Worm (Caenorhabditis elegans) whole organism, L4 larva: Measurements from ENCODE around the gene F01F1.3.
A peak's percentile ranks its signal among the peaks of the same experiment; 100 is the strongest.

ENCODE experiments used
- F10B5.3 ChIP-seq: sonication (generic microtip); optimal IDR thresholded peaks from 2 replicates; lab custom pipeline; 2016; ENCODE audit warnings: mild to moderate bottlenecking, missing genetic modification characterization, missing compliant biosample characterization
- F26F4.8 ChIP-seq: fragments of 200-800 bp; sonication (Bioruptor generic); conservative IDR thresholded peaks from 2 replicates; pipeline ENCODE4 v1.3.6; 2022; ENCODE audit warnings: missing genetic modification characterization, missing compliant biosample characterization
- R02D3.7 ChIP-seq: fragments of 150-350 bp; sonication (generic microtip); optimal IDR thresholded peaks from 3 replicates; lab custom pipeline; 2014; ENCODE audit warnings: missing biosample characterization, missing genetic modification characterization
- T20F7.1 ChIP-seq: fragments of 200-800 bp; sonication (Bioruptor generic); optimal IDR thresholded peaks from 2 replicates; lab custom pipeline; 2018; ENCODE audit warnings: mild to moderate bottlenecking, missing genetic modification characterization, missing compliant biosample characterization
- T26A8.4 ChIP-seq: fragments of 200-800 bp; sonication (Bioruptor generic); IDR thresholded peaks from 2 replicates; pipeline ENCODE4 v1.3.6; 2022; ENCODE audit warnings: missing genetic modification characterization, missing compliant biosample characterization
- Y5F2A.4 ChIP-seq: fragments of 200-800 bp; sonication (Bioruptor generic); optimal IDR thresholded peaks from 2 replicates; lab custom pipeline; 2018; ENCODE audit warnings: mild to moderate bottlenecking, missing genetic modification characterization, missing compliant biosample characterization
- Y75B8A.6 ChIP-seq: fragments of 200-800 bp; sonication (Bioruptor generic); IDR thresholded peaks from 2 replicates; pipeline ENCODE4 v1.3.6; 2022; ENCODE audit warnings: missing genetic modification reagents, missing genetic modification characterization, missing compliant biosample characterization
- ZK337.2 ChIP-seq: fragments of 200-800 bp; sonication (Bioruptor generic); IDR thresholded peaks from 2 replicates; pipeline ENCODE4 v1.3.6; 2022; ENCODE audit warnings: missing genetic modification reagents, missing genetic modification characterization, missing compliant biosample characterization
- ceh-20 ChIP-seq: fragments of 200-800 bp; sonication (Bioruptor generic); IDR thresholded peaks from 2 replicates; pipeline ENCODE4 v1.3.6; 2022; ENCODE audit warnings: missing genetic modification reagents, missing genetic modification characterization, missing compliant biosample characterization
- cey-2 ChIP-seq: sonication (generic microtip); optimal IDR thresholded peaks from 3 replicates; lab custom pipeline; 2017; ENCODE audit warnings: missing genetic modification characterization, mild to moderate bottlenecking, missing compliant biosample characterization, antibody characterized with exemption, borderline replicate concordance; ENCODE audit not compliant: insufficient read depth
- daf-16 ChIP-seq, 3 experiments: sonication (generic microtip); optimal IDR thresholded peaks; 2 replicates each; lab custom pipeline; 2016 to 2017; ENCODE audit warnings: missing genetic modification characterization in 3 of 3, missing genetic modification reagents in 3 of 3, mild to moderate bottlenecking in 2 of 3, missing compliant biosample characterization in 2 of 3, missing biosample characterization in 1 of 3, moderate library complexity in 1 of 3
- daf-19 ChIP-seq: fragments of 200-800 bp; sonication (Bioruptor generic); conservative IDR thresholded peaks from 2 replicates; pipeline ENCODE4 v1.3.6; 2022; ENCODE audit warnings: missing genetic modification characterization, missing compliant biosample characterization
- dpl-1 ChIP-seq: fragments of 150-350 bp; optimal IDR thresholded peaks from 2 replicates; lab custom pipeline; 2014; ENCODE audit warnings: missing biosample characterization, missing genetic modification reagents, missing genetic modification characterization
- duxl-1 ChIP-seq: sonication (generic microtip); optimal IDR thresholded peaks from 2 replicates; lab custom pipeline; 2016; ENCODE audit warnings: mild to moderate bottlenecking, missing genetic modification characterization, moderate library complexity, missing compliant biosample characterization; ENCODE audit not compliant: poor library complexity
- dve-1 ChIP-seq: sonication (generic microtip); optimal IDR thresholded peaks from 2 replicates; lab custom pipeline; 2017; ENCODE audit warnings: antibody characterized with exemption, mild to moderate bottlenecking, missing genetic modification characterization, missing compliant biosample characterization; ENCODE audit not compliant: insufficient read depth
- egl-43 ChIP-seq: fragments of 200-800 bp; sonication (Bioruptor generic); IDR thresholded peaks from 2 replicates; pipeline ENCODE4 v1.3.6; 2022; ENCODE audit warnings: missing genetic modification reagents, missing genetic modification characterization, missing compliant biosample characterization
- fos-1 ChIP-seq: fragments of 150-350 bp; optimal IDR thresholded peaks from 2 replicates; lab custom pipeline; 2014; ENCODE audit warnings: missing biosample characterization, missing genetic modification characterization
- hif-1 ChIP-seq, 2 experiments: sonication (generic microtip); optimal IDR thresholded peaks; 2 replicates each; lab custom pipeline; 2016 to 2017; ENCODE audit warnings: missing compliant biosample characterization in 2 of 2, missing genetic modification characterization in 2 of 2, missing genetic modification reagents in 2 of 2, missing genotype in 2 of 2, mild to moderate bottlenecking in 1 of 2
- hlh-30 ChIP-seq: sonication (generic microtip); optimal IDR thresholded peaks from 2 replicates; lab custom pipeline; 2017; ENCODE audit warnings: antibody characterized with exemption, mild to moderate bottlenecking, missing genetic modification characterization, missing compliant biosample characterization; ENCODE audit not compliant: insufficient read depth
- lim-7 ChIP-seq: fragments of 200-800 bp; sonication (Bioruptor generic); IDR thresholded peaks from 2 replicates; pipeline ENCODE4 v1.3.6; 2022; ENCODE audit warnings: missing genetic modification characterization, missing compliant biosample characterization
- lin-13 ChIP-seq: fragments of 150-350 bp; optimal IDR thresholded peaks from 2 replicates; lab custom pipeline; 2014; ENCODE audit warnings: missing biosample characterization, missing genetic modification reagents, missing genetic modification characterization
- lin-38 ChIP-seq: fragments of 200-800 bp; sonication (Bioruptor generic); IDR thresholded peaks from 2 replicates; pipeline ENCODE4 v1.3.6; 2022; ENCODE audit warnings: missing genetic modification reagents, missing genetic modification characterization, missing compliant biosample characterization
- lin-39 ChIP-seq: fragments of 150-350 bp; optimal IDR thresholded peaks from 2 replicates; lab custom pipeline; 2014; ENCODE audit warnings: missing biosample characterization, missing genetic modification reagents, missing genetic modification characterization
- lir-3 ChIP-seq: sonication (generic microtip); optimal IDR thresholded peaks from 2 replicates; lab custom pipeline; 2016; ENCODE audit warnings: mild to moderate bottlenecking, missing genetic modification characterization, missing compliant biosample characterization
- madf-5 ChIP-seq, 2 experiments: fragments of 200-800 bp; sonication (Bioruptor generic); IDR thresholded peaks; 2 replicates each; pipeline ENCODE4 v1.3.6; 2022; ENCODE audit warnings: missing compliant biosample characterization in 2 of 2, missing genetic modification characterization in 2 of 2
- madf-9 ChIP-seq: fragments of 200-800 bp; sonication (Bioruptor generic); conservative IDR thresholded peaks from 2 replicates; pipeline ENCODE4 v1.3.6; 2022; ENCODE audit warnings: missing genetic modification reagents, missing genetic modification characterization, missing compliant biosample characterization
- mdt-29 ChIP-seq: fragments of 200-800 bp; sonication (Bioruptor generic); IDR thresholded peaks from 2 replicates; pipeline ENCODE4 v1.3.6; 2022; ENCODE audit warnings: missing genetic modification reagents, missing genetic modification characterization, missing compliant biosample characterization
- mep-1 ChIP-seq: fragments of 150-350 bp; sonication (generic microtip); optimal IDR thresholded peaks from 3 replicates; lab custom pipeline; 2014; ENCODE audit warnings: missing biosample characterization, missing genetic modification characterization
- mes-2 ChIP-seq: sonication (generic microtip); optimal IDR thresholded peaks from 2 replicates; lab custom pipeline; 2016; ENCODE audit warnings: missing genotype, mild to moderate bottlenecking, missing genetic modification characterization, missing compliant biosample characterization; ENCODE audit not compliant: poor library complexity, severe bottlenecking
- mxl-2 ChIP-seq: fragments of 200-800 bp; sonication (Bioruptor generic); conservative IDR thresholded peaks from 2 replicates; pipeline ENCODE4 v1.3.6; 2022; ENCODE audit warnings: missing genetic modification reagents, missing genetic modification characterization, missing compliant biosample characterization
- mxl-3 ChIP-seq: fragments of 200-800 bp; sonication (Bioruptor generic); optimal IDR thresholded peaks from 2 replicates; lab custom pipeline; 2018; ENCODE audit warnings: mild to moderate bottlenecking, missing genetic modification characterization, missing compliant biosample characterization
- nhr-102 ChIP-seq: sonication (generic microtip); optimal IDR thresholded peaks from 2 replicates; lab custom pipeline; 2016; ENCODE audit warnings: mild to moderate bottlenecking, missing genetic modification characterization, moderate library complexity, missing compliant biosample characterization
- nhr-237 ChIP-seq: sonication (generic microtip); optimal IDR thresholded peaks from 2 replicates; lab custom pipeline; 2017; ENCODE audit warnings: missing biosample characterization, missing genetic modification characterization
- nhr-28 ChIP-seq: fragments of 150-350 bp; optimal IDR thresholded peaks from 2 replicates; lab custom pipeline; 2014; ENCODE audit warnings: missing biosample characterization, missing genetic modification characterization
- nhr-76 ChIP-seq: fragments of 150-350 bp; optimal IDR thresholded peaks from 2 replicates; lab custom pipeline; 2014; ENCODE audit warnings: missing biosample characterization, missing genetic modification characterization
- pqm-1 ChIP-seq: sonication (generic microtip); optimal IDR thresholded peaks from 2 replicates; lab custom pipeline; 2017; ENCODE audit warnings: missing biosample characterization, missing genetic modification characterization
- rbr-2 ChIP-seq: sonication (generic microtip); optimal IDR thresholded peaks from 2 replicates; lab custom pipeline; 2016; ENCODE audit warnings: missing genotype, missing genetic modification characterization, missing compliant biosample characterization
- saeg-2 ChIP-seq: fragments of 200-800 bp; sonication (Bioruptor generic); IDR thresholded peaks from 2 replicates; pipeline ENCODE4 v1.3.6; 2022; ENCODE audit warnings: missing genetic modification reagents, missing genetic modification characterization, missing compliant biosample characterization
- set-16 ChIP-seq: fragments of 200-800 bp; sonication (Bioruptor generic); IDR thresholded peaks from 2 replicates; pipeline ENCODE4 v1.3.6; 2022; ENCODE audit warnings: missing genetic modification reagents, missing genetic modification characterization, missing compliant biosample characterization
- snpc-4 ChIP-seq: fragments of 150-350 bp; optimal IDR thresholded peaks from 2 replicates; lab custom pipeline; 2014; ENCODE audit warnings: missing biosample characterization, missing genetic modification characterization
- spr-3 ChIP-seq: fragments of 200-800 bp; sonication (Bioruptor generic); optimal IDR thresholded peaks from 2 replicates; lab custom pipeline; 2018; ENCODE audit warnings: mild to moderate bottlenecking, missing genetic modification characterization, missing compliant biosample characterization
- zfp-2 ChIP-seq: sonication (generic microtip); optimal IDR thresholded peaks from 2 replicates; lab custom pipeline; 2016; ENCODE audit warnings: mild to moderate bottlenecking, missing genetic modification characterization, missing compliant biosample characterization
- zfp-3 ChIP-seq: fragments of 200-800 bp; sonication (Bioruptor generic); conservative IDR thresholded peaks from 2 replicates; pipeline ENCODE4 v1.3.6; 2022; ENCODE audit warnings: missing genetic modification reagents, missing genetic modification characterization, missing compliant biosample characterization
- zip-11 ChIP-seq: fragments of 200-800 bp; sonication (Bioruptor generic); IDR thresholded peaks from 2 replicates; pipeline ENCODE4 v1.3.6; 2022; ENCODE audit warnings: missing genetic modification characterization, missing compliant biosample characterization
- zip-2 ChIP-seq: fragments of 150-350 bp; optimal IDR thresholded peaks from 2 replicates; lab custom pipeline; 2014; ENCODE audit warnings: missing biosample characterization, missing genetic modification characterization

The F01F1.3 gene

DNA sequence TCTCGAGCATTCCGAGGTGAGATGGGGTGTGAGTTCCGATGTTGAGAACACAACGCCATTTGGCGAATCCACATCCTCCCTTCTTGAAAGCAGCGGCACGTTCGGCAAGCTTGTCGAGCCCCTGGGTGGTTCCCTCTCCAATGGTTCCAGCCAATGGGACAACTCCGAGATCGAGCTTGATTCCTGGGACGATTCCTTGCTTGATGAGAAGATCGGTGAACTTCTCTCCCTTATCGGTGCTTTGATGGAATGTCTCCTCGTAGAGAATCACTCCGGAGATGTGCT is 3.6 kb downstream of the F01F1.3 start:
- TF ChIP-seq rbr-2 (tag; lab: Kevin White, UChicago): no peak
- TF ChIP-seq madf-5 (GFP tag; IDR thresholded peaks at IDR 0.05; lab: Robert Waterston, UW): 0 out of 4 replicates have a peak, but pooled peaks of 1 of the 2 experiments have one; percentile 24
- TF ChIP-seq lim-7 (GFP tag; lab: Robert Waterston, UW): no peak; the same call in 1 of the 2 replicates
- no peak for TF ChIP-seq cey-2 (tag; lab: Kevin White, UChicago)
- TF ChIP-seq T20F7.1 (GFP tag; lab: Kevin White, UChicago): no peak
- TF ChIP-seq mxl-2: no peak
- TF ChIP-seq set-16 (GFP tag; lab: Robert Waterston, UW): peak; percentile 57; the same call in 1 of the 2 replicates

ce11 chrIII:5875705-5876104 is 4.0 kb downstream of the F01F1.3 start:
- TF ChIP-seq mdt-29 (GFP tag; lab: Robert Waterston, UW) (no peak), F10B5.3 (tag; lab: Kevin White, UChicago) (no peak), fos-1 (tag; lab: Kevin White, UChicago) (no peak), hlh-30 (no peak), daf-19 (GFP tag; lab: Robert Waterston, UW) (no peak), zip-2 (tag; lab: Kevin White, UChicago) (no peak), F26F4.8 (GFP tag; lab: Robert Waterston, UW) (no peak), lim-7 (GFP tag; lab: Robert Waterston, UW) (no peak), duxl-1 (tag; lab: Kevin White, UChicago) (peak; percentile 42), dve-1 (no peak), R02D3.7 (tag; lab: Kevin White, UChicago) (no peak), Y5F2A.4 (GFP tag; lab: Kevin White, UChicago) (no peak), nhr-28 (tag; lab: Kevin White, UChicago) (peak; percentile 21), daf-16 (GFP tag; optimal IDR thresholded peaks at IDR 0.05; lab: Kevin White, UChicago) (no peak), daf-16 (tag; optimal IDR thresholded peaks at IDR 0.05; lab: Kevin White, UChicago) (peak; percentile 80), Y75B8A.6 (GFP tag; lab: Robert Waterston, UW) (no peak), lin-39 (no peak), zip-11 (GFP tag; lab: Robert Waterston, UW) (no peak), ceh-20 (GFP tag; lab: Robert Waterston, UW) (no peak), mep-1 (no peak)

DNA sequence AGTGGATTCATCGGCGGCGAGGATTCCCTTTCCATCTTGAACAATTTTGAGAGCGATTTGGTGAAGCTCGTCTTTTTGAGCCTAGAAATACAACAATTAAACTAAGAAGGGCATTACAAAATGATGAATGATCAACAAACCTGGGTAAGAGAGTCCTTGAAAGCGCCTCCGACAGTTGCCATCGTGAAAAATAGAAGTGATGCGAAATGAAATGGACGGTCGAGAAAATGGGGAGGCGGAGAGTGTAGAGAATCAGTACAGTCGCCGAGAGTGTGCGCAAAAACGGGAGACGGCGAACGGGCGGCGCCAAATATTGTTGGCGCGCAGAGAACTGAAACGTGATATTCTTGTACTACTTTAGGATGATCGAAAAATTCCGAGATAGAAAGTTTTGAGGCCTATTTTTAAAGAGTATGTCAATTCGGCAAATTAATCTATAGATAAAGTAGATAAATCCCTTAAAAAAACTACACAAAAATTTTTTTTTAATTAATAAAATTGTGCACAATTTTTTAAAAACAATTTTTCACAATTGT is 4.5 kb downstream of the F01F1.3 start, which contains the start of gene aldo-2:
aldo-2 (minus strand) TSS at position 486 of the 536 bp plus-strand sequence.
- TF ChIP-seq F10B5.3 (tag; lab: Kevin White, UChicago) (no peak), nhr-76 (tag; lab: Kevin White, UChicago) (no peak), zfp-3 (GFP tag; lab: Robert Waterston, UW) (no peak), hif-1 (tag; optimal IDR thresholded peaks at IDR 0.05; lab: Kevin White, UChicago) (peak in 1 of 2 experiments; percentile 56), saeg-2 (GFP tag; lab: Robert Waterston, UW) (no peak), lim-7 (GFP tag; lab: Robert Waterston, UW) (0 out of 2 replicates have a peak, but pooled peaks have one; percentile 27), ceh-20 (GFP tag; lab: Robert Waterston, UW) (no peak), lin-13 (GFP tag; lab: Kevin White, UChicago) (peak; percentile 32), ZK337.2 (GFP tag; lab: Robert Waterston, UW) (0 out of 2 replicates have a peak, but pooled peaks have one; percentile 19), lin-38 (GFP tag; lab: Robert Waterston, UW) (peak; percentile 76), mxl-3 (GFP tag; lab: Kevin White, UChicago) (peak; percentile 43), pqm-1 (tag; lab: Kevin White, UChicago) (no peak), nhr-102 (tag; lab: Kevin White, UChicago) (no peak), spr-3 (GFP tag; lab: Kevin White, UChicago) (no peak), madf-9 (peak; percentile 40; the same call in 1 of the 2 replicates), mes-2 (peak; percentile 12), snpc-4 (tag; lab: Kevin White, UChicago) (no peak), egl-43 (GFP tag; lab: Robert Waterston, UW) (peak; percentile 59; the same call in 1 of the 2 replicates), lir-3 (tag; lab: Kevin White, UChicago) (no peak), nhr-237 (tag; lab: Kevin White, UChicago) (no peak), F26F4.8 (GFP tag; lab: Robert Waterston, UW) (no peak), zfp-2 (tag; lab: Kevin White, UChicago) (no peak), T26A8.4 (GFP tag; lab: Robert Waterston, UW) (no peak), dve-1 (peak; percentile 12), nhr-28 (tag; lab: Kevin White, UChicago) (peak; percentile 7), daf-19 (GFP tag; lab: Robert Waterston, UW) (no peak), dpl-1 (GFP tag; lab: Kevin White, UChicago) (peak; percentile 28)
